Fruit fly (Drosophila melanogaster) ovary, adult (tissue): ENCODE results near the gene CG14142.
A peak's percentile ranks its signal among the peaks of the same experiment; 100 is the strongest.

Experiments
- CG17801 ChIP-seq: fragments of 200-800 bp; optimal IDR thresholded peaks from 2 replicates; lab custom pipeline; 2019; ENCODE audit warnings: missing biosample characterization, mild to moderate bottlenecking, missing genetic modification characterization, moderate library complexity; ENCODE audit not compliant: partially characterized antibody

The CG14142 gene

DNA sequence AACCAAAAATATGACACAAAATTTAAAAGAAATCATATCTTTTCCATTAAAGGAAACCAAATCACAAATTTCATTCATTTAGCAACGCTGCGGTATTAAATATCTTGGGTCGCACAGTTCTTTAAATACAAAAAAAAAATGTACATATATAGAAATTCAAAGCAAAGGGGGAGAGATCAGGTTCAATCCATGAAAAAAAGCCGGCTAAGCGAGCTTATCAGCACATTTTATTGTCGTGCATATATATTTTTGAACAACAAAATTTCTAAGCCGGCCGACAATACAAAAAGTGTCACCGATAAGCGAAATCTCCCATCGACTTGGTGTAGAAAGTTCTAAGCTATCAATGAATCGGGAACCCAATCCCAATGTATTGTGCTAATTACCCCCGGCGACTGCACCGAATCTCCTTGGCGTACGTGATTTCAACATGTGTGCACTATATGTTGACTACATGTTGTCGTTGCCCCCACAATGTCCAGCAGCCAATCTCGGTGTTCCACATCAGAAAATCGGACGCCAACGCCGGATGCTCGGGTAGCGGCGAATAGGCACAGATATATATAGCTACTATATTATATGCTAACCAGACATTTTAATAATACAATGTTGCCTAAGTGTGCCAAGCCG, 30.6 kb downstream of the CG14142 start:
- no peak for TF ChIP-seq CG17801

dm6 chr3L:11204852-11205251, 31.5 kb downstream of the CG14142 start:
- TF ChIP-seq CG17801 = peak; percentile 0

dm6 chr3L:11205608-11206336, 32.5 kb downstream of the CG14142 start, which contains the start of gene Plod:
Gene Plod, minus strand, starts transcription at chr3L:11206016.
- peak; percentile 34 for TF ChIP-seq CG17801

DNA sequence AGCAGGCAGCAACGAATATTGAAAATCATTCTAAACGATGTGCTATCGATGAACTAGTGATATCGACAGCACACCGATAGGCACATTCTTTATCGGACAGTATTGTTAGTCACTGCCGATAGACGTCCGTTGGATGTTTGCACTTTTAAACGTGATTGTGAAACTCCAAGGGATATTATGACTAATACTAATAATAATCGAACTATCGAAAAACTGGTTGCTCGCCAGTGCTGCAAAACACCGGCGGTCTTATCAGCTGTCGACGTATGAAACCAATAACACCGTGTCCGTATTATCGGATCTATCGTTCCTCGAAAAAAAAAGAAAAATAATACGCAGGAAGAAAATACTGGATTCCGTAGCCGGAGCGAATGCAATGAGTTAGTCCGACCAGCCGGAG, 37.2 kb downstream of the CG14142 start, which contains the start of the genes Ube3a and CG7600:
Ube3a (minus strand) TSS at position 67 of the 400 bp plus-strand sequence.
CG7600 (plus strand) TSS at position 270 of the 400 bp plus-strand sequence.
- TF ChIP-seq CG17801 = peak; percentile 80

dm6 chr3L:11213643-11214042, 40.3 kb downstream of the CG14142 start:
- TF ChIP-seq CG17801 = no peak

- no peak for TF ChIP-seq CG17801
Observed at dm6 chr3L:11214406-11215243, 41.3 kb downstream of the CG14142 start, which contains the start of gene CG42671. Gene CG42671, plus strand, starts transcription at chr3L:11214505.

DNA sequence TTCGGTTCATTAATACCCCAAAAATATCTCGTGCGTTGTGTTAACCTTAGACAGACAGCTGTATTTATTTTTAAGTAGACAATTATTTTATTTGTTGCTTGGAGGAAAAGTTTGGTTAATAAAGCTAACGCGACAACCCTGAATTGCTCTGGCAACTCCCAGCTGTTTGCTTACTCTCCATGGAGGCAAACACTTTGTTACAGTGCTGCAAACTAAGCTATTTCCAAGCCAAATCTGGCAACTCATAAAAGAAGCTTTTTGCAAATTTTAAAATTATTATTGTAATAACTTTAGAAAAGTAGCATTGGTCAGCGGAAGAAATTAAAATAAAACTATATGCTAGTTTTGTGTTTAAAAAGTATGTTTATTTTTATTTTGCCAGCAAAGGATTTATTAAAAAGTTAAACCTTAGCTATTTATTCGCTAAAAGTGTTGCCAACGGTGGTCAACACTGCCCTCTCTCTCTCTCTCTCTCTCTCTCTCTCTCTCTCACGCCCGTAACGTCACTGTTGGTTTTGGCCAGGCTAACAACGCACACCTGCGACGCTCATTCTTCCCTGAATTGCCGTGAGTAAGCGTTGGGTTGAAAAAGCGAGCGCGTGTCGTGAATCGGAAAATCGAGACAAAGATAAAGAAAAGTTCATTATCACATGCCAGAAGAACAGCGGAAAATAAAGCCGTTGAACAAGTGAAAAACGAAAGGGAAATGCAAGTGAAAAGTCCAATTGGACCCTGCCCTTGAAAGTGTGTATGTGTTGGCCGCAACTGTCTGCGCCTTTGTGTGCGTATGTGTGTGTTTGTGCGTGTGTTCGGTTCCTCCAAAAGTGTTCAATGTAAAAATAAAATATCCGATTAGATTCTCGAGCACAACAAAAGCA, 42.2 kb downstream of the CG14142 start:
- TF ChIP-seq CG17801 = peak; percentile 85

DNA sequence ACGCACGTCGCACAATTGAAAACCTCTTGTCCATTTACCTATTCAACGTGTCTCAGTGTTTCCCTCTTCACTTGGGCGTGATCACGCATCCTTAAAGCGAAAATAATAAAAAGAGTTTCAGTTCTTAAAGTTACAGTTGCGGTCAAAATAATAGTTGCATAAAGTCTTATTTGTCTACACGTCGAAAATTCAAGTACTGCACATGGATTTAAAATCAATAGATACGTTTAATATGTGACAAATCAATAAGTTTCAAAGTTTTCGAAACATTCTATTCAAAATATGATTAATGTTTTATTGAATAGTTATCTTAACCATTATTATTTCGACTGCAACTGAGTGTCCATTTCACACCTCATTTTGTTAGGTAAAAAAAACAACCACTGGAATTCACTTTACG, 42.9 kb downstream of the CG14142 start:
- TF ChIP-seq CG17801 = no peak

DNA sequence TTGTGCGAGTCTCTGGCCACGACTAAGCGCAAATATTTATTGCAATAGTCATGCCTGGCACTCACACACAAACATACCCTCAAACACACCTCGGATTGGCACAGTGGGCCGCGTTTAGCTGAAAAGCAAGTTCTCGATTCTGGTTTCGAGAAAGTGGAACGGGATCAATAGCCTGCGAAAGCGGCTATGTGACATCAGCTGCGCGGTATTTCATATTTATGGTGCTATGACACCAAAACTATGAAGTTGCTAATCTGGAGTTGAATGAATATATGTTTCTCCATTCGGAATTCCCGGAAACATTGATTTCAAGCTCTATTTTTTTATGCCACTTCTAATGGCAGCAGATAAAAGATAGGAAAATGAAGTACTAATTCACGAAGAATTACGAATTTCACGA, 44.6 kb downstream of the CG14142 start:
- TF ChIP-seq CG17801 = no peak

DNA sequence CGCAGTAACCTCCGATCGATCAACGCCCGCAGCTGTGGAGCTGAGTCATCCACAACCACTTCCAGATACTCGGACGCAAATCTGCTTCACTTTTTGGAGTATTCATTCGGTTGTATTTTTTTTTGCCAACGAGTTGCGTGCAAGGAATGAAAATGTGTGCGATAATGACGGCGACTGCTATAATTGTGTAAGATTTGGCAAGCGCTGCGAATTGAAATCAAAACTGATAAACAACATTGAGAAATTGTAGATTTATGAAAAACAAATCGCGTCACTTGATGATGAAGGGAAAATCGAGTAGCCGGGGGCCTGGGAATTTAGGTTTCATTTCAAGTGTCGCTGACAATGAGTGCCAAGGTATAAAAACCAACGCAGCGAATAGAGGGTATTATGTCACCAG, 45.6 kb downstream of the CG14142 start:
- TF ChIP-seq CG17801 = no peak

- TF ChIP-seq CG17801 = no peak
Observed at dm6 chr3L:11224651-11225050, 51.3 kb downstream of the CG14142 start.
